Worm (Caenorhabditis elegans) whole organism, midembryonic: ENCODE data around the gene gur-3.

ENCODE experiments used
- T22C8.4 ChIP-seq: fragments of 200-800 bp; sonication (Bioruptor generic); IDR thresholded peaks from 2 replicates; pipeline ENCODE4 v1.3.6; 2022; ENCODE audit warnings: missing genetic modification characterization, missing compliant biosample characterization
- cog-1 ChIP-seq: sonication (generic microtip); optimal IDR thresholded peaks from 2 replicates; lab custom pipeline; 2016; ENCODE audit warnings: missing genetic modification characterization, missing compliant biosample characterization
- flt-1 ChIP-seq: fragments of 200-800 bp; sonication (Bioruptor generic); IDR thresholded peaks from 2 replicates; pipeline ENCODE4 v1.3.6; 2022; ENCODE audit warnings: missing genetic modification characterization, missing compliant biosample characterization
- klf-2 ChIP-seq: fragments of 200-800 bp; sonication (Bioruptor generic); conservative IDR thresholded peaks from 2 replicates; pipeline ENCODE4 v1.3.6; 2022; ENCODE audit warnings: missing genetic modification reagents, missing genetic modification characterization, missing compliant biosample characterization
- med-1 ChIP-seq: sonication (generic microtip); optimal IDR thresholded peaks from 2 replicates; lab custom pipeline; 2017; ENCODE audit warnings: missing genetic modification characterization, mild to moderate bottlenecking, missing compliant biosample characterization, antibody characterized with exemption, missing genetic modification reagents; ENCODE audit not compliant: insufficient read depth
- ref-1 ChIP-seq: fragments of 200-800 bp; sonication (Bioruptor generic); conservative IDR thresholded peaks from 2 replicates; pipeline ENCODE4 v1.3.6; 2022; ENCODE audit warnings: missing genetic modification reagents, missing genetic modification characterization, missing compliant biosample characterization
- tab-1 ChIP-seq: fragments of 200-800 bp; sonication (Bioruptor generic); IDR thresholded peaks from 2 replicates; pipeline ENCODE4 v1.3.6; 2022; ENCODE audit warnings: missing genetic modification characterization, missing compliant biosample characterization
- ztf-23 ChIP-seq: fragments of 200-800 bp; sonication (Bioruptor generic); IDR thresholded peaks from 2 replicates; pipeline ENCODE4 v1.3.6; 2022; ENCODE audit warnings: missing genetic modification reagents, missing genetic modification characterization, missing compliant biosample characterization
- ztf-29 ChIP-seq: fragments of 200-800 bp; sonication (Bioruptor generic); IDR thresholded peaks from 2 replicates; pipeline ENCODE4 v1.3.6; 2022; ENCODE audit warnings: missing genetic modification reagents, missing genetic modification characterization, missing compliant biosample characterization

DNA sequence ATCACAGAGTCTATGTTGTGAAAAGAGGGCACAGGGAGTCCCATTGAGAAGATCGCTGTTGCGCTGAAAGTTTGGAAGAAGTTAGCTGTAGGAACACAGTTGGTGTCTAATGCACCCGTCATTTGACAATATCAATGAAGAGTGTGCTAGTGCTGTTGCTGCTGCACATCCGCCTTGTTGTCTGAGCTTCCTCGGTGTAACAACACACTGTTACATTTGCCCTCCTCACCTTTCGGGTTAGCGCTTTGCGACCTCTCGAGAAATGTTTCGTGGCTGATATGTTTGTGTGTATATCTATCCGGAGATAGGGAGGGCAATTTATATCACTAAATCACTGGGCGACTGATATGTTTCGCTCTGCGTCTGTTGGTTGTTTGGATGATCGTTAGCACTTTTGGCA, 11.9 kb downstream of the gur-3 start:
- peak; percentile 36 for TF ChIP-seq cog-1 (tag; lab: Kevin White, UChicago)
- no peak for TF ChIP-seq flt-1
- no peak for TF ChIP-seq ztf-23 (GFP tag; lab: Robert Waterston, UW)
- no peak for TF ChIP-seq T22C8.4
- TF ChIP-seq ztf-29: no peak
- TF ChIP-seq ref-1 (GFP tag; lab: Robert Waterston, UW): no peak
- TF ChIP-seq tab-1: no peak
- no peak for TF ChIP-seq med-1 (GFP tag; lab: Kevin White, UChicago)
- TF ChIP-seq klf-2 (GFP tag; lab: Robert Waterston, UW): no peak
